Worm (Caenorhabditis elegans): ENCODE measurements around the gene ifas-2.
A peak's percentile ranks its signal among the peaks of the same experiment; 100 is the strongest.

Gene ifas-2

DNA sequence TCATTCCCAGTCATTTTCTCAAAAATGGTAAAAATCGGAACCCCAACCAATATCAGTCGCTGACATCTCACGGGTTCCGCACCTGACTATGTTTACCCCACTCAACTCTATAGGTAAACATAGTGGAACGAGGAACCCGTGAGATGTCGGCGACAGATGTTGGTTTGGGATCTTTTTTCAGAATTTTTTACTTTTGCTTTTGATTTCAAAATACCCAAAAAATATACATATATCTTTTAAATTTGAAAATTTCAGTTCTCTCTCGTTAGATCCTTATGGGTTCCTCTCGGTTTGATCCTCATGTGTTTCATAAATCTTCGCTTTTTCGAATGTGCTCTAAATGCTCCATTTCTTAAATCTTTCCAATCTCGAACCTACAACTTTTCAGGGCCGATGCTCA, 15.0 kb downstream of the ifas-2 start, which contains the start of gene srw-23:
Gene srw-23, plus strand, starts transcription at position 301 of the 400 bp plus-strand sequence.
- TF ChIP-seq efl-1 (optimal IDR thresholded peaks at IDR 0.05): no peak
- peak in 1 of 2 experiments; percentile 30 for TF ChIP-seq efl-1 (GFP tag; optimal IDR thresholded peaks at IDR 0.05 in 1 of 2)
- TF ChIP-seq lin-35 (GFP tag; optimal IDR thresholded peaks at IDR 0.05): no peak

ce11 chrV:16871387-16871786, 17.3 kb downstream of the ifas-2 start, which contains the start of gene thn-4:
Gene thn-4 (minus strand): TSS chrV:16871487.
- TF ChIP-seq efl-1 (optimal IDR thresholded peaks at IDR 0.05): no peak
- peak in 1 of 2 experiments; percentile 24 for TF ChIP-seq efl-1 (GFP tag; optimal IDR thresholded peaks at IDR 0.05 in 1 of 2)
- TF ChIP-seq nhr-76 (tag; optimal IDR thresholded peaks at IDR 0.05): no peak

- no peak for TF ChIP-seq sptf-1 (tag; optimal IDR thresholded peaks at IDR 0.05)
- no peak for TF ChIP-seq lin-14 (GFP tag; optimal IDR thresholded peaks at IDR 0.05)
- TF ChIP-seq xbp-1 (tag; optimal IDR thresholded peaks at IDR 0.05): no peak
- no peak for TF ChIP-seq efl-3 (GFP tag; optimal IDR thresholded peaks at IDR 0.05)
- no peak for TF ChIP-seq unc-86 (tag; optimal IDR thresholded peaks at IDR 0.05)
- TF ChIP-seq nhr-11 (tag; optimal IDR thresholded peaks at IDR 0.05): no peak
These were observed 18.9 kb downstream of the ifas-2 start, which contains the start of gene clec-33 for ce11 chrV:16869740-16870139. Gene clec-33 (minus strand): TSS chrV:16869840.

DNA sequence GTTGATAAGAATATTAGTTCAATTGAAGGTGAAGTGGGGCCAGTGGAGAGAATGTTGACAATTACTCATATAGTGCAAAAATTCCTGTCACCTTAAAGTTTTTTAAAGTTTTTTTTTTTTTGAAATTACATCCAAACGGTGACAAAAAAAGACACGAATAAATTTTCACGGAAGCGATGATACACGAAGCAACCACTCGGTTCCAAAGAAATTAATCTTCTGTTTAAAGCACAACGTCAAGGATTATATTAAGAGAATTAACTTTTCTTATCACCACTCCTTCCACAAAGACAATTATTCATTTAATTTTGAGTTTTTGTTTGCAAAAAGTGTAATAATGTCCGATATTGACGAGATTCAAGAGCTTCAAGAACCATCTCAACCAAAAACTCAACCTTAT, 23.3 kb downstream of the ifas-2 start, which contains the start of gene clec-28:
Gene clec-28, plus strand, starts transcription at position 301 of the 400 bp plus-strand sequence.
- no peak for TF ChIP-seq pag-3 (tag; optimal IDR thresholded peaks at IDR 0.05; ENCODE audit: borderline replicate concordance, insufficient read depth)

DNA sequence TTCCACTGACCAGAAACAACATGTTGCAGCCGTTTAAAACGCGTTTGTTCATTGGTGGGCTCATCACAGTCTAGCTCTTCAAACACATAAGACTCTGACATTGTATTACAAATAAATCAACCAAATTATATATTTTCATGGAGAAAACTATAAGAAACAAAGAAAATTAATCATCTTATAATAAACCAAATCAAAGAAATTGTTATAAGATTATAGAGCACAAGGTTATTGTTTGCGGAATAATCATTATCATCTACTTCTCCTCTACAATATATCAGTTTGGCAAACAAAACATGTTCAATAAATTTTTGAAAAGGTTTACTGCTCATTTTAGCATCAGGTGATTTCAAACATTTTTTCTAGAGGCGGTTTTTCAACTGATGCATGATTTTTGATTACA, 27.0 kb downstream of the ifas-2 start, which contains the start of the genes clec-32 and clec-24:
Gene clec-32, minus strand, starts transcription at position 101 of the 400 bp plus-strand sequence.
Gene clec-24, plus strand, starts transcription at position 294 of the 400 bp plus-strand sequence.
- TF ChIP-seq C04F5.9 (tag; optimal IDR thresholded peaks at IDR 0.05) (no peak), lin-14 (GFP tag; optimal IDR thresholded peaks at IDR 0.05) (no peak), elt-3 (tag; optimal IDR thresholded peaks at IDR 0.05) (no peak), pqm-1 (tag; optimal IDR thresholded peaks at IDR 0.05) (no peak), C16A3.4 (tag; optimal IDR thresholded peaks at IDR 0.05) (no peak), nhr-71 (tag; optimal IDR thresholded peaks at IDR 0.05) (no peak), fkh-8 (tag; optimal IDR thresholded peaks at IDR 0.05) (no peak), grh-1 (GFP tag; IDR thresholded peaks at IDR 0.05) (no peak), jun-1 (tag; optimal IDR thresholded peaks at IDR 0.05) (no peak), fos-1 (tag; optimal IDR thresholded peaks at IDR 0.05) (no peak), Y116A8C.19 (tag; optimal IDR thresholded peaks at IDR 0.05; ENCODE audit: borderline replicate concordance) (no peak), ama-1 (optimal IDR thresholded peaks at IDR 0.05) (no peak), nhr-84 (tag; optimal IDR thresholded peaks at IDR 0.05) (no peak), egl-27 (tag; optimal IDR thresholded peaks at IDR 0.05) (no peak), nhr-77 (tag; optimal IDR thresholded peaks at IDR 0.05) (no peak), lir-3 (tag; optimal IDR thresholded peaks at IDR 0.05; ENCODE audit: poor library complexity) (no peak)

DNA sequence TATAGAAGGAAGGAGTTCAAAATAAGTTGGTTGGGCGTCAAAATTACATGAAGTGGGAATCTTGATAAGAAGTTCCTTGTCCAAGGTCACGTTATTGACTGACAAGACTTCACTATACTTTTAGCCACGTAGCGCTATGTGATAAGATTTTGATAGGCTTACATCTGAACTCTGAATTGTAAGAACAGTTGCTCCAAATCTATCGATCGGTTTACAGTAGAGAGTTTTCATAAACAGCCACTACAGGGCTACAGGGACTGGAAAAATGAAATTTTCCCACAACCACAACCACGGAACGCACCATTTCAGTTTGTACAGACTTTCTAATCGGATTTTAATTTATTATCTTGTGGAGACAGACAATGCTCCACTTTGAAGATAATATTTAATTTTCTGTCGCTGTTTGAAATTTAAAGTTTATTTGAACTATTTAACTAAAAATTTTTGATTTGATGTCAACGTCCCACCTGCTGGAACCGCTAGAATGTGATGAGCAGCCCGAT, 30.7 kb downstream of the ifas-2 start, which contains the start of the genes clec-31 and clec-22:
Gene clec-31, minus strand, starts transcription at position 101 of the 503 bp plus-strand sequence.
Gene clec-22, plus strand, starts transcription at position 453 of the 503 bp plus-strand sequence.
- no peak for TF ChIP-seq nhr-47 (tag; optimal IDR thresholded peaks at IDR 0.05)
- TF ChIP-seq egl-27 (tag; optimal IDR thresholded peaks at IDR 0.05): no peak
- no peak for TF ChIP-seq tbx-2 (tag; optimal IDR thresholded peaks at IDR 0.05)

DNA sequence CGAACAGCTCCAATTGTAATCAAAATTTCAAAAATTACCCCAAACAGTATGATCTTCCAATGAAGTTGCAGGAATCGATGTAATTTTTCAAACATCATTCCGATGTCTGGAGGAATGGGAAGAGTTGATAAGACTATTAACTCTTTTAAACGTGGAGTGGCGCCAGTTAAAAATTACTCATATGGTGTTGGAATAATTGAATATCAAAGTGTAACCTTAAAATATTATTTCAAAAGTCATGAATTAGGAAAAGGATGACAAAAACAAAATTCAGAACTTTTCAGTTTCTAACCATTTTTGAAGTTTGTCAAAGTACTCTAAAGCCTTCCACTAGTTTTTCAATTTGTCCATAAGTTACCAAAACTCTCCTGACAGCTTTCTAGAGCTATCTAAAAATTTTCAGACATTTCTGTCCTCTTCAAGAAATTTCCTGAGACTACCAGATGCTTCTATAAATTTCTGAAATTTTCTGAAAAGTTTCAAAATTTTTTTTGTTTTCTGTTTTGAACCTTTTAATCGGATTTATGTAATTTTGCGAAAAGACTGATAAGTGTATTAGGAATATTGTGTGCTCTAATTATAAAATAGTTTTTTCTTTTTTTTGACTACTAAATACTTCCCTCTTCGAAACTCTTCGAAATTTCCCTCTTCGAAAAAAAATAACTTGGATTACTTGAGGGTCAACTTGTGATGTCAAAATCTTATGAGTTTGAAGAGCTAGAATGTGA, 34.6 kb downstream of the ifas-2 start, which contains the start of the genes clec-35 and clec-27:
Gene clec-35, minus strand, starts transcription at position 101 of the 728 bp plus-strand sequence.
Gene clec-27, plus strand, starts transcription at position 678 of the 728 bp plus-strand sequence.
- TF ChIP-seq lin-39 (tag; optimal IDR thresholded peaks at IDR 0.05): no peak
- no peak for TF ChIP-seq nhr-12 (tag; optimal IDR thresholded peaks at IDR 0.05)
- TF ChIP-seq zip-4 (GFP tag; optimal IDR thresholded peaks at IDR 0.05): no peak
- TF ChIP-seq grh-1 (GFP tag; IDR thresholded peaks at IDR 0.05): no peak
- TF ChIP-seq blmp-1 (tag; optimal IDR thresholded peaks at IDR 0.05): no peak
- no peak for TF ChIP-seq ceh-90 (tag; optimal IDR thresholded peaks at IDR 0.05)
- no peak for TF ChIP-seq snu-23 (GFP tag; optimal IDR thresholded peaks at IDR 0.05)
- no peak for TF ChIP-seq fkh-4 (tag; optimal IDR thresholded peaks at IDR 0.05; ENCODE audit: borderline replicate concordance)
- TF ChIP-seq nhr-20 (tag; optimal IDR thresholded peaks at IDR 0.05): no peak
- TF ChIP-seq pag-3 (tag; optimal IDR thresholded peaks at IDR 0.05; ENCODE audit: borderline replicate concordance, insufficient read depth): no peak
- no peak for TF ChIP-seq C34B4.2 (tag; optimal IDR thresholded peaks at IDR 0.05)
- TF ChIP-seq swsn-7 (tag; optimal IDR thresholded peaks at IDR 0.05): no peak
- TF ChIP-seq dpl-1 (GFP tag; optimal IDR thresholded peaks at IDR 0.05): no peak
- no peak for TF ChIP-seq F16B12.6 (tag; optimal IDR thresholded peaks at IDR 0.05)

Measured in whole organism, L1 larva.